Worm (Caenorhabditis elegans) whole organism, mixed stage, embryonic: ENCODE results near the gene brc-1.
"Not testable (repeated sequence)": the region's sequence is repeated elsewhere in the genome, so short reads cannot be mapped to it uniquely, and the experiment has no call there.

Source experiments
- M03D4.4 ChIP-seq: sonication (generic microtip); optimal IDR thresholded peaks from 2 replicates; lab custom pipeline; 2017; ENCODE audit warnings: mild to moderate bottlenecking, missing genetic modification characterization, missing compliant biosample characterization
- ceh-39 ChIP-seq: fragments of 150-350 bp; optimal IDR thresholded peaks from 2 replicates; lab custom pipeline; 2014; ENCODE audit warnings: missing biosample characterization, missing genetic modification characterization
- ceh-43 ChIP-seq: fragments of 200-800 bp; sonication (Bioruptor generic); optimal IDR thresholded peaks from 2 replicates; lab custom pipeline; 2018; ENCODE audit warnings: mild to moderate bottlenecking, missing genetic modification characterization, moderate library complexity, missing compliant biosample characterization
- ces-1 ChIP-seq: fragments of 150-350 bp; optimal IDR thresholded peaks from 2 replicates; lab custom pipeline; 2014; ENCODE audit warnings: missing biosample characterization, missing genetic modification reagents, missing genetic modification characterization
- cnd-1 ChIP-seq: fragments of 200-800 bp; sonication (Bioruptor generic); optimal IDR thresholded peaks from 2 replicates; lab custom pipeline; 2018; ENCODE audit warnings: mild to moderate bottlenecking, missing genetic modification characterization, missing compliant biosample characterization
- drap-1 ChIP-seq: fragments of 200-800 bp; sonication (Bioruptor generic); optimal IDR thresholded peaks from 3 replicates; lab custom pipeline; 2018; ENCODE audit warnings: mild to moderate bottlenecking, missing genetic modification characterization, missing compliant biosample characterization
- ham-2 ChIP-seq: fragments of 200-800 bp; sonication (Bioruptor generic); optimal IDR thresholded peaks from 2 replicates; lab custom pipeline; 2018; ENCODE audit warnings: mild to moderate bottlenecking, missing genetic modification characterization, missing compliant biosample characterization
- lin-13 ChIP-seq: fragments of 150-350 bp; optimal IDR thresholded peaks from 2 replicates; lab custom pipeline; 2014; ENCODE audit warnings: missing biosample characterization, missing genetic modification characterization
- lin-32 ChIP-seq: fragments of 200-800 bp; sonication (Bioruptor generic); optimal IDR thresholded peaks from 2 replicates; lab custom pipeline; 2018; ENCODE audit warnings: mild to moderate bottlenecking, missing genetic modification characterization, missing compliant biosample characterization
- lsy-2 ChIP-seq: fragments of 150-350 bp; optimal IDR thresholded peaks from 2 replicates; lab custom pipeline; 2014; ENCODE audit warnings: missing biosample characterization, missing genetic modification characterization
- mab-5 ChIP-seq: fragments of 150-350 bp; optimal IDR thresholded peaks from 2 replicates; lab custom pipeline; 2014; ENCODE audit warnings: missing biosample characterization, missing genetic modification characterization
- mep-1 ChIP-seq: fragments of 150-350 bp; optimal IDR thresholded peaks from 2 replicates; lab custom pipeline; 2017; ENCODE audit warnings: missing biosample characterization, missing genetic modification reagents, missing genetic modification characterization, inconsistent platforms
- mls-2 ChIP-seq: sonication (generic microtip); optimal IDR thresholded peaks from 2 replicates; lab custom pipeline; 2016; ENCODE audit warnings: mild to moderate bottlenecking, missing genetic modification characterization, moderate library complexity, missing compliant biosample characterization
- nhr-12 ChIP-seq: fragments of 150-350 bp; optimal IDR thresholded peaks from 2 replicates; lab custom pipeline; 2014; ENCODE audit warnings: missing biosample characterization, missing genetic modification characterization
- nhr-237 ChIP-seq: fragments of 150-350 bp; optimal IDR thresholded peaks from 2 replicates; lab custom pipeline; 2014; ENCODE audit warnings: missing biosample characterization, missing genetic modification characterization
- nhr-28 ChIP-seq: fragments of 150-350 bp; optimal IDR thresholded peaks from 2 replicates; lab custom pipeline; 2014; ENCODE audit warnings: missing biosample characterization, missing genetic modification characterization
- sem-2 ChIP-seq: fragments of 200-800 bp; sonication (Bioruptor generic); optimal IDR thresholded peaks from 2 replicates; lab custom pipeline; 2018; ENCODE audit warnings: mild to moderate bottlenecking, missing genetic modification characterization, missing compliant biosample characterization
- snpc-4 ChIP-seq: fragments of 150-350 bp; optimal IDR thresholded peaks from 2 replicates; lab custom pipeline; 2014; ENCODE audit warnings: missing biosample characterization, missing genetic modification characterization
- sptf-1 ChIP-seq: sonication (generic microtip); optimal IDR thresholded peaks from 2 replicates; lab custom pipeline; 2017; ENCODE audit warnings: mild to moderate bottlenecking, missing genetic modification characterization, moderate library complexity, missing compliant biosample characterization
- tbx-8 ChIP-seq: fragments of 200-800 bp; sonication (Bioruptor generic); optimal IDR thresholded peaks from 2 replicates; lab custom pipeline; 2018; ENCODE audit warnings: mild to moderate bottlenecking, missing genetic modification characterization, moderate library complexity, missing compliant biosample characterization
- unc-120 ChIP-seq: sonication (generic microtip); optimal IDR thresholded peaks from 2 replicates; lab custom pipeline; 2017; ENCODE audit warnings: missing genetic modification characterization, missing compliant biosample characterization; ENCODE audit not compliant: poor library complexity, severe bottlenecking
- unc-39 ChIP-seq: fragments of 150-350 bp; optimal IDR thresholded peaks from 2 replicates; lab custom pipeline; 2014; ENCODE audit warnings: missing biosample characterization, missing genetic modification characterization
- unc-62 ChIP-seq: fragments of 150-350 bp; optimal IDR thresholded peaks from 2 replicates; lab custom pipeline; 2014; ENCODE audit warnings: missing biosample characterization, missing genetic modification reagents, missing genetic modification characterization
- ztf-11 ChIP-seq: fragments of 150-350 bp; optimal IDR thresholded peaks from 2 replicates; lab custom pipeline; 2014; ENCODE audit warnings: missing biosample characterization, missing genetic modification characterization

The brc-1 gene

ce11 chrIII:3863814-3864507, 1.2 kb upstream of the brc-1 start, which contains the start of gene acs-19:
TSS of gene acs-19 (plus strand) at chrIII:3864489.
- TF ChIP-seq lin-13 (tag; lab: Kevin White, UChicago) (no peak), ces-1 (peak; percentile 73), ceh-43 (GFP tag; lab: Kevin White, UChicago) (peak; percentile 35), snpc-4 (no peak)

ce11 chrIII:3857007-3857406, 5.8 kb downstream of the brc-1 start:
- TF ChIP-seq lsy-2 (tag; lab: Kevin White, UChicago), result peak; percentile 88

- peak; percentile 52 for TF ChIP-seq lsy-2 (tag; lab: Kevin White, UChicago)
These were observed 7.9 kb downstream of the brc-1 start for ce11 chrIII:3854868-3855267.

- not testable (repeated sequence) for TF ChIP-seq sem-2 (GFP tag; lab: Kevin White, UChicago); ztf-11 (tag; lab: Kevin White, UChicago); ceh-43 (GFP tag; lab: Kevin White, UChicago)
These were observed 10.7 kb downstream of the brc-1 start, which contains the start of gene cyp-25A4 for ce11 chrIII:3852030-3852579. TSS of gene cyp-25A4 (minus strand) at chrIII:3852080.

ce11 chrIII:3844746-3845145, 18.0 kb downstream of the brc-1 start, which contains the start of gene maph-1.3:
TSS of gene maph-1.3 (plus strand) at chrIII:3844893.
- not testable (repeated sequence) for TF ChIP-seq nhr-12, mls-2, mep-1 (tag; lab: Kevin White, UChicago)

ce11 chrIII:3843514-3843913, 19.3 kb downstream of the brc-1 start, which contains the start of gene C36A4.4:
TSS of gene C36A4.4 (minus strand) at chrIII:3843614.
- TF ChIP-seq unc-62 (GFP tag; lab: Kevin White, UChicago); lin-32; cnd-1 (tag; lab: Kevin White, UChicago): not testable (repeated sequence)

- TF ChIP-seq nhr-28 (tag; lab: Kevin White, UChicago); drap-1; nhr-237 (tag; lab: Kevin White, UChicago): not testable (repeated sequence)
- TF ChIP-seq, all 35 proteins: peak for 0; not testable (repeated sequence) for 35
These were observed 22.5 kb downstream of the brc-1 start, which contains the start of gene C36A4.11 for ce11 chrIII:3840279-3840678. TSS of gene C36A4.11 (plus strand) at chrIII:3840579.

ce11 chrIII:3839635-3840034, 23.1 kb downstream of the brc-1 start, which contains the start of gene cyp-25A3:
TSS of gene cyp-25A3 (minus strand) at chrIII:3839735.
- TF ChIP-seq unc-120 (tag; lab: Kevin White, UChicago) (no peak), sptf-1 (no peak), M03D4.4 (no peak), drap-1 (no peak), tbx-8 (no peak), lin-13 (tag; lab: Kevin White, UChicago) (no peak), ham-2 (no peak), mab-5 (no peak), lin-32 (no peak), unc-39 (no peak), unc-62 (GFP tag; lab: Kevin White, UChicago) (no peak), cnd-1 (tag; lab: Kevin White, UChicago) (no peak), snpc-4 (no peak), ceh-39 (tag; lab: Kevin White, UChicago) (no peak), ces-1 (no peak), sem-2 (GFP tag; lab: Kevin White, UChicago) (no peak)
